Worm (Caenorhabditis elegans) whole organism, L4 larva: ENCODE data around the gene tcl-2.

Source experiments
- D1046.2 ChIP-seq: fragments of 200-800 bp; sonication (Bioruptor generic); IDR thresholded peaks from 2 replicates; pipeline ENCODE4 v1.3.6; 2022; ENCODE audit warnings: missing genetic modification characterization, missing compliant biosample characterization
- F10B5.3 ChIP-seq: sonication (generic microtip); optimal IDR thresholded peaks from 2 replicates; lab custom pipeline; 2016; ENCODE audit warnings: mild to moderate bottlenecking, missing genetic modification characterization, missing compliant biosample characterization
- F44E2.7 ChIP-seq: fragments of 200-800 bp; sonication (Bioruptor generic); IDR thresholded peaks from 2 replicates; pipeline ENCODE4 v2.1.2; 2022; ENCODE audit warnings: missing genetic modification characterization, missing compliant biosample characterization
- R02D3.7 ChIP-seq: fragments of 150-350 bp; sonication (generic microtip); optimal IDR thresholded peaks from 3 replicates; lab custom pipeline; 2014; ENCODE audit warnings: missing biosample characterization, missing genetic modification characterization
- Y75B8A.6 ChIP-seq: fragments of 200-800 bp; sonication (Bioruptor generic); IDR thresholded peaks from 2 replicates; pipeline ENCODE4 v1.3.6; 2022; ENCODE audit warnings: missing genetic modification reagents, missing genetic modification characterization, missing compliant biosample characterization
- ZK546.5 ChIP-seq, 2 experiments: sonication (generic microtip); optimal IDR thresholded peaks; 2 replicates each; lab custom pipeline; 2017; ENCODE audit warnings: missing biosample characterization in 2 of 2, missing genetic modification characterization in 2 of 2
- aha-1 ChIP-seq: fragments of 150-350 bp; peaks from one replicate; lab custom pipeline; 2014; ENCODE audit warnings: missing biosample characterization, missing genetic modification characterization
- aly-2 ChIP-seq: sonication (generic microtip); optimal IDR thresholded peaks from 2 replicates; lab custom pipeline; 2018; ENCODE audit warnings: missing biosample characterization, missing genetic modification characterization
- ceh-44 ChIP-seq: fragments of 200-800 bp; sonication (Bioruptor generic); IDR thresholded peaks from 2 replicates; pipeline ENCODE4 v1.3.6; 2022; ENCODE audit warnings: missing genetic modification reagents, missing genetic modification characterization, missing compliant biosample characterization
- ceh-62 ChIP-seq: sonication (generic microtip); optimal IDR thresholded peaks from 2 replicates; lab custom pipeline; 2017; ENCODE audit warnings: missing biosample characterization, missing genetic modification characterization
- ceh-82 ChIP-seq: sonication (generic microtip); optimal IDR thresholded peaks from 2 replicates; lab custom pipeline; 2017; ENCODE audit warnings: missing biosample characterization, missing genetic modification characterization
- ces-1 ChIP-seq: fragments of 150-350 bp; sonication (generic microtip); optimal IDR thresholded peaks from 4 replicates; lab custom pipeline; 2014; ENCODE audit warnings: missing biosample characterization, missing genetic modification reagents, missing genetic modification characterization
- ctbp-1 ChIP-seq: fragments of 200-800 bp; sonication (Bioruptor generic); IDR thresholded peaks from 2 replicates; pipeline ENCODE4 v1.3.6; 2022; ENCODE audit warnings: missing genetic modification reagents, missing genetic modification characterization, missing compliant biosample characterization
- daf-12 ChIP-seq: fragments of 150-350 bp; optimal IDR thresholded peaks from 2 replicates; lab custom pipeline; 2014; ENCODE audit warnings: missing biosample characterization, missing genetic modification reagents, missing genetic modification characterization
- daf-16 ChIP-seq, 3 experiments: sonication (generic microtip); optimal IDR thresholded peaks; 2 replicates each; lab custom pipeline; 2016 to 2017; ENCODE audit warnings: missing genetic modification characterization in 3 of 3, missing genetic modification reagents in 3 of 3, mild to moderate bottlenecking in 2 of 3, missing compliant biosample characterization in 2 of 3, missing biosample characterization in 1 of 3, moderate library complexity in 1 of 3
- dmd-6 ChIP-seq: fragments of 200-800 bp; sonication (Bioruptor generic); IDR thresholded peaks from 2 replicates; pipeline ENCODE4 v1.3.6; 2022; ENCODE audit warnings: missing genetic modification reagents, missing genetic modification characterization, missing compliant biosample characterization
- dmd-8 ChIP-seq: fragments of 200-800 bp; sonication (Bioruptor generic); IDR thresholded peaks from 2 replicates; pipeline ENCODE4 v1.3.6; 2022; ENCODE audit warnings: missing genetic modification characterization, missing compliant biosample characterization
- dpl-1 ChIP-seq: fragments of 150-350 bp; optimal IDR thresholded peaks from 2 replicates; lab custom pipeline; 2014; ENCODE audit warnings: missing biosample characterization, missing genetic modification reagents, missing genetic modification characterization
- duxl-1 ChIP-seq: sonication (generic microtip); optimal IDR thresholded peaks from 2 replicates; lab custom pipeline; 2016; ENCODE audit warnings: mild to moderate bottlenecking, missing genetic modification characterization, moderate library complexity, missing compliant biosample characterization; ENCODE audit not compliant: poor library complexity
- dve-1 ChIP-seq: sonication (generic microtip); optimal IDR thresholded peaks from 2 replicates; lab custom pipeline; 2017; ENCODE audit warnings: antibody characterized with exemption, mild to moderate bottlenecking, missing genetic modification characterization, missing compliant biosample characterization; ENCODE audit not compliant: insufficient read depth
- hif-1 ChIP-seq, 2 experiments: sonication (generic microtip); optimal IDR thresholded peaks; 2 replicates each; lab custom pipeline; 2016 to 2017; ENCODE audit warnings: missing compliant biosample characterization in 2 of 2, missing genetic modification characterization in 2 of 2, missing genetic modification reagents in 2 of 2, missing genotype in 2 of 2, mild to moderate bottlenecking in 1 of 2
- hlh-11 ChIP-seq: fragments of 200-800 bp; sonication (Bioruptor generic); optimal IDR thresholded peaks from 2 replicates; lab custom pipeline; 2018; ENCODE audit warnings: mild to moderate bottlenecking, missing genetic modification characterization, missing compliant biosample characterization
- hlh-30 ChIP-seq: sonication (generic microtip); optimal IDR thresholded peaks from 2 replicates; lab custom pipeline; 2017; ENCODE audit warnings: antibody characterized with exemption, mild to moderate bottlenecking, missing genetic modification characterization, missing compliant biosample characterization; ENCODE audit not compliant: insufficient read depth
- hmg-1.1 ChIP-seq: fragments of 200-800 bp; sonication (Bioruptor generic); IDR thresholded peaks from 2 replicates; pipeline ENCODE4 v1.3.6; 2022; ENCODE audit warnings: missing genetic modification reagents, missing genetic modification characterization, missing compliant biosample characterization
- lin-1 ChIP-seq: fragments of 200-800 bp; sonication (Bioruptor generic); IDR thresholded peaks from 2 replicates; pipeline ENCODE4 v1.3.6; 2022; ENCODE audit warnings: missing genetic modification reagents, missing genetic modification characterization, missing compliant biosample characterization
- lin-29 ChIP-seq: fragments of 200-800 bp; sonication (Bioruptor generic); IDR thresholded peaks from 2 replicates; pipeline ENCODE4 v1.3.6; 2022; ENCODE audit warnings: missing genetic modification reagents, missing genetic modification characterization, missing compliant biosample characterization
- lin-38 ChIP-seq: fragments of 200-800 bp; sonication (Bioruptor generic); IDR thresholded peaks from 2 replicates; pipeline ENCODE4 v1.3.6; 2022; ENCODE audit warnings: missing genetic modification reagents, missing genetic modification characterization, missing compliant biosample characterization
- lsy-2 ChIP-seq, 2 experiments: fragments of 150-350 bp in 1 of 2; sonication (generic microtip) in 1 of 2; optimal IDR thresholded peaks; 2 replicates each; lab custom pipeline; 2014 to 2017; ENCODE audit warnings: missing biosample characterization in 2 of 2, missing genetic modification characterization in 2 of 2
- madf-5 ChIP-seq, 2 experiments: fragments of 200-800 bp; sonication (Bioruptor generic); IDR thresholded peaks; 2 replicates each; pipeline ENCODE4 v1.3.6; 2022; ENCODE audit warnings: missing compliant biosample characterization in 2 of 2, missing genetic modification characterization in 2 of 2
- mdl-1 ChIP-seq, 2 experiments: fragments of 150-350 bp in 1 of 2; sonication (generic microtip) in 1 of 2; optimal IDR thresholded peaks; 2 replicates each; lab custom pipeline; 2014 to 2017; ENCODE audit warnings: missing biosample characterization in 2 of 2, missing genetic modification characterization in 2 of 2
- nhr-102 ChIP-seq: sonication (generic microtip); optimal IDR thresholded peaks from 2 replicates; lab custom pipeline; 2016; ENCODE audit warnings: mild to moderate bottlenecking, missing genetic modification characterization, moderate library complexity, missing compliant biosample characterization
- nhr-28 ChIP-seq: fragments of 150-350 bp; optimal IDR thresholded peaks from 2 replicates; lab custom pipeline; 2014; ENCODE audit warnings: missing biosample characterization, missing genetic modification characterization
- nhr-41 ChIP-seq: fragments of 200-800 bp; sonication (Bioruptor generic); IDR thresholded peaks from 2 replicates; pipeline ENCODE4 v1.3.6; 2022; ENCODE audit warnings: missing genetic modification reagents, missing genetic modification characterization, missing compliant biosample characterization
- nhr-42 ChIP-seq: fragments of 200-800 bp; sonication (Bioruptor generic); IDR thresholded peaks from 2 replicates; pipeline ENCODE4 v1.3.6; 2022; ENCODE audit warnings: missing genetic modification characterization, missing compliant biosample characterization
- nhr-48 ChIP-seq: sonication (generic microtip); optimal IDR thresholded peaks from 2 replicates; lab custom pipeline; 2016; ENCODE audit warnings: mild to moderate bottlenecking, missing genetic modification characterization, missing compliant biosample characterization
- nhr-77 ChIP-seq: fragments of 150-350 bp; optimal IDR thresholded peaks from 2 replicates; lab custom pipeline; 2014; ENCODE audit warnings: missing biosample characterization, missing genetic modification characterization
- php-3 ChIP-seq: fragments of 200-800 bp; sonication (Bioruptor generic); IDR thresholded peaks from 2 replicates; pipeline ENCODE4 v1.3.6; 2022; ENCODE audit warnings: missing genetic modification reagents, missing genetic modification characterization, missing compliant biosample characterization
- pqm-1 ChIP-seq: sonication (generic microtip); optimal IDR thresholded peaks from 2 replicates; lab custom pipeline; 2017; ENCODE audit warnings: missing biosample characterization, missing genetic modification characterization
- rbr-2 ChIP-seq: sonication (generic microtip); optimal IDR thresholded peaks from 2 replicates; lab custom pipeline; 2016; ENCODE audit warnings: missing genotype, missing genetic modification characterization, missing compliant biosample characterization
- set-16 ChIP-seq: fragments of 200-800 bp; sonication (Bioruptor generic); IDR thresholded peaks from 2 replicates; pipeline ENCODE4 v1.3.6; 2022; ENCODE audit warnings: missing genetic modification reagents, missing genetic modification characterization, missing compliant biosample characterization
- tag-97 ChIP-seq: fragments of 200-800 bp; sonication (Bioruptor generic); IDR thresholded peaks from 2 replicates; pipeline ENCODE4 v1.3.6; 2022; ENCODE audit warnings: missing genetic modification characterization, missing compliant biosample characterization
- unc-62 ChIP-seq, 3 experiments: fragments of 150-350 bp in 1 of 3; sonication (generic microtip); optimal IDR thresholded peaks in 2 of 3; peaks in 1 of 3; 1 replicate in 1 of 3; 2 replicates in 2 of 3; lab custom pipeline; 2014 to 2017; ENCODE audit warnings: missing biosample characterization in 3 of 3, missing genetic modification characterization in 3 of 3, missing genetic modification reagents in 3 of 3, missing genotype in 1 of 3
- ztf-7 ChIP-seq: fragments of 150-350 bp; optimal IDR thresholded peaks from 2 replicates; lab custom pipeline; 2014; ENCODE audit warnings: missing biosample characterization, missing genetic modification characterization

tcl-2 gene

ce11 chrIV:207885-208284 lies 29.0 kb downstream of the tcl-2 start, which contains the start of gene Y38C1AA.1:
TSS of gene Y38C1AA.1 (plus strand) at chrIV:208185.
- TF ChIP-seq aly-2 (tag; lab: Kevin White, UChicago) (no peak), daf-12 (no peak), dpl-1 (no peak), tag-97 (GFP tag; lab: Robert Waterston, UW) (no peak), aha-1 (tag; lab: Kevin White, UChicago) (no peak), lin-1 (GFP tag; lab: Robert Waterston, UW) (no peak), nhr-42 (no peak), hif-1 (tag; optimal IDR thresholded peaks at IDR 0.05; lab: Kevin White, UChicago) (no peak), dmd-6 (GFP tag; lab: Robert Waterston, UW) (no peak), ZK546.5 (tag; optimal IDR thresholded peaks at IDR 0.05; lab: Kevin White, UChicago) (no peak), daf-16 (GFP tag; optimal IDR thresholded peaks at IDR 0.05; lab: Kevin White, UChicago) (no peak), daf-16 (tag; optimal IDR thresholded peaks at IDR 0.05; lab: Kevin White, UChicago) (no peak), set-16 (GFP tag; lab: Robert Waterston, UW) (no peak), dve-1 (tag; lab: Kevin White, UChicago) (no peak), pqm-1 (tag; lab: Kevin White, UChicago) (no peak), ces-1 (GFP tag; lab: Kevin White, UChicago) (no peak), dmd-8 (GFP tag; lab: Robert Waterston, UW) (no peak), php-3 (GFP tag; lab: Robert Waterston, UW) (no peak), ceh-62 (tag; lab: Kevin White, UChicago) (no peak), lin-38 (GFP tag; lab: Robert Waterston, UW) (no peak)

- TF ChIP-seq lin-29 (no peak), nhr-48 (tag; lab: Kevin White, UChicago) (peak; percentile 70), nhr-28 (tag; lab: Kevin White, UChicago) (peak; percentile 91), madf-5 (GFP tag; IDR thresholded peaks at IDR 0.05; lab: Robert Waterston, UW) (no peak), nhr-102 (peak; percentile 64), D1046.2 (no peak), mdl-1 (tag; optimal IDR thresholded peaks at IDR 0.05; lab: Kevin White, UChicago) (peak in 1 of 2 experiments; percentile 50), ceh-44 (GFP tag; lab: Robert Waterston, UW) (no peak), ceh-82 (tag; lab: Kevin White, UChicago) (no peak), ces-1 (GFP tag; lab: Kevin White, UChicago) (no peak), unc-62 (GFP tag; optimal IDR thresholded peaks at IDR 0.05 in 1 of 2; lab: Kevin White, UChicago) (peak in 1 of 2 experiments; percentile 60), unc-62 (tag; optimal IDR thresholded peaks at IDR 0.05; lab: Kevin White, UChicago) (no peak), dve-1 (tag; lab: Kevin White, UChicago) (peak; percentile 91), nhr-41 (peak; percentile 81), F10B5.3 (tag; lab: Kevin White, UChicago) (no peak), lsy-2 (tag; optimal IDR thresholded peaks at IDR 0.05; lab: Kevin White, UChicago) (peak in 1 of 2 experiments; percentile 56), duxl-1 (tag; lab: Kevin White, UChicago) (no peak), hmg-1.1 (GFP tag; lab: Robert Waterston, UW) (0 out of 2 replicates have a peak, but pooled peaks have one; percentile 27), rbr-2 (peak; percentile 11), dmd-6 (GFP tag; lab: Robert Waterston, UW) (peak; percentile 84), F44E2.7 (GFP tag; lab: Robert Waterston, UW) (no peak), hlh-30 (tag; lab: Kevin White, UChicago) (peak; percentile 62), nhr-77 (peak; percentile 50), ctbp-1 (GFP tag; lab: Robert Waterston, UW) (no peak), hlh-11 (tag; lab: Kevin White, UChicago) (peak; percentile 90), php-3 (GFP tag; lab: Robert Waterston, UW) (peak; percentile 72), Y75B8A.6 (0 out of 2 replicates have a peak, but pooled peaks have one; percentile 70), ztf-7 (no peak), ZK546.5 (tag; optimal IDR thresholded peaks at IDR 0.05; lab: Kevin White, UChicago) (no peak), dpl-1 (peak; percentile 44), pqm-1 (tag; lab: Kevin White, UChicago) (peak; percentile 64), R02D3.7 (tag; lab: Kevin White, UChicago) (no peak), daf-16 (GFP tag; optimal IDR thresholded peaks at IDR 0.05; lab: Kevin White, UChicago) (no peak), daf-16 (tag; optimal IDR thresholded peaks at IDR 0.05; lab: Kevin White, UChicago) (peak; percentile 96)
Measured at ce11 chrIV:210591-210990, 31.7 kb downstream of the tcl-2 start.
